Worm (Caenorhabditis elegans) whole organism, mixed stage, embryonic: ENCODE measurements around the gene EGAP2.1.

Source experiments
- M03D4.4 ChIP-seq: sonication (generic microtip); optimal IDR thresholded peaks from 2 replicates; lab custom pipeline; 2017; ENCODE audit warnings: mild to moderate bottlenecking, missing genetic modification characterization, missing compliant biosample characterization
- bed-3 ChIP-seq: fragments of 200-800 bp; sonication (Bioruptor generic); optimal IDR thresholded peaks from 3 replicates; lab custom pipeline; 2018; ENCODE audit warnings: mild to moderate bottlenecking, missing genetic modification characterization, moderate library complexity, missing compliant biosample characterization
- blmp-1 ChIP-seq: fragments of 150-350 bp; optimal IDR thresholded peaks from 2 replicates; lab custom pipeline; 2014; ENCODE audit warnings: missing biosample characterization, missing genetic modification characterization
- ceh-39 ChIP-seq: fragments of 150-350 bp; optimal IDR thresholded peaks from 2 replicates; lab custom pipeline; 2014; ENCODE audit warnings: missing biosample characterization, missing genetic modification characterization
- ceh-83 ChIP-seq: fragments of 200-800 bp; sonication (Bioruptor generic); optimal IDR thresholded peaks from 2 replicates; lab custom pipeline; 2018; ENCODE audit warnings: mild to moderate bottlenecking, missing genetic modification characterization, missing compliant biosample characterization
- ces-1 ChIP-seq: fragments of 150-350 bp; optimal IDR thresholded peaks from 2 replicates; lab custom pipeline; 2014; ENCODE audit warnings: missing biosample characterization, missing genetic modification reagents, missing genetic modification characterization
- cnd-1 ChIP-seq: fragments of 200-800 bp; sonication (Bioruptor generic); optimal IDR thresholded peaks from 2 replicates; lab custom pipeline; 2018; ENCODE audit warnings: mild to moderate bottlenecking, missing genetic modification characterization, missing compliant biosample characterization
- drap-1 ChIP-seq: fragments of 200-800 bp; sonication (Bioruptor generic); optimal IDR thresholded peaks from 3 replicates; lab custom pipeline; 2018; ENCODE audit warnings: mild to moderate bottlenecking, missing genetic modification characterization, missing compliant biosample characterization
- elt-1 ChIP-seq: sonication (generic microtip); optimal IDR thresholded peaks from 2 replicates; lab custom pipeline; 2017; ENCODE audit warnings: missing genetic modification characterization, mild to moderate bottlenecking, missing compliant biosample characterization, antibody characterized with exemption, moderate library complexity, borderline replicate concordance; ENCODE audit not compliant: insufficient read depth
- elt-3 ChIP-seq: fragments of 150-350 bp; optimal IDR thresholded peaks from 2 replicates; lab custom pipeline; 2014; ENCODE audit warnings: missing biosample characterization, missing genetic modification characterization
- flh-1 ChIP-seq: fragments of 200-800 bp; sonication (Bioruptor generic); optimal IDR thresholded peaks from 2 replicates; lab custom pipeline; 2018; ENCODE audit warnings: mild to moderate bottlenecking, missing genetic modification characterization, moderate library complexity, missing compliant biosample characterization
- ham-2 ChIP-seq: fragments of 200-800 bp; sonication (Bioruptor generic); optimal IDR thresholded peaks from 2 replicates; lab custom pipeline; 2018; ENCODE audit warnings: mild to moderate bottlenecking, missing genetic modification characterization, missing compliant biosample characterization
- hlh-1 ChIP-seq: fragments of 150-350 bp; optimal IDR thresholded peaks from 2 replicates; lab custom pipeline; 2014; ENCODE audit warnings: missing biosample characterization, missing genetic modification reagents, missing genetic modification characterization
- lin-13 ChIP-seq: fragments of 150-350 bp; optimal IDR thresholded peaks from 2 replicates; lab custom pipeline; 2014; ENCODE audit warnings: missing biosample characterization, missing genetic modification characterization
- lin-32 ChIP-seq: fragments of 200-800 bp; sonication (Bioruptor generic); optimal IDR thresholded peaks from 2 replicates; lab custom pipeline; 2018; ENCODE audit warnings: mild to moderate bottlenecking, missing genetic modification characterization, missing compliant biosample characterization
- lsy-2 ChIP-seq: fragments of 150-350 bp; optimal IDR thresholded peaks from 2 replicates; lab custom pipeline; 2014; ENCODE audit warnings: missing biosample characterization, missing genetic modification characterization
- mab-5 ChIP-seq: fragments of 150-350 bp; optimal IDR thresholded peaks from 2 replicates; lab custom pipeline; 2014; ENCODE audit warnings: missing biosample characterization, missing genetic modification characterization
- mep-1 ChIP-seq: fragments of 150-350 bp; optimal IDR thresholded peaks from 2 replicates; lab custom pipeline; 2017; ENCODE audit warnings: missing biosample characterization, missing genetic modification reagents, missing genetic modification characterization, inconsistent platforms
- mls-2 ChIP-seq: sonication (generic microtip); optimal IDR thresholded peaks from 2 replicates; lab custom pipeline; 2016; ENCODE audit warnings: mild to moderate bottlenecking, missing genetic modification characterization, moderate library complexity, missing compliant biosample characterization
- nhr-12 ChIP-seq: fragments of 150-350 bp; optimal IDR thresholded peaks from 2 replicates; lab custom pipeline; 2014; ENCODE audit warnings: missing biosample characterization, missing genetic modification characterization
- nhr-2 ChIP-seq: fragments of 150-350 bp; optimal IDR thresholded peaks from 2 replicates; lab custom pipeline; 2014; ENCODE audit warnings: missing biosample characterization, missing genetic modification characterization
- nhr-237 ChIP-seq: fragments of 150-350 bp; optimal IDR thresholded peaks from 2 replicates; lab custom pipeline; 2014; ENCODE audit warnings: missing biosample characterization, missing genetic modification characterization
- nhr-28 ChIP-seq: fragments of 150-350 bp; optimal IDR thresholded peaks from 2 replicates; lab custom pipeline; 2014; ENCODE audit warnings: missing biosample characterization, missing genetic modification characterization
- nhr-76 ChIP-seq: sonication (generic microtip); optimal IDR thresholded peaks from 2 replicates; lab custom pipeline; 2017; ENCODE audit warnings: missing biosample characterization, missing genetic modification characterization
- pha-4 ChIP-seq: fragments of 150-350 bp; optimal IDR thresholded peaks from 2 replicates; lab custom pipeline; 2018; ENCODE audit warnings: missing biosample characterization, missing genetic modification reagents, missing genetic modification characterization
- snpc-4 ChIP-seq: fragments of 150-350 bp; optimal IDR thresholded peaks from 2 replicates; lab custom pipeline; 2014; ENCODE audit warnings: missing biosample characterization, missing genetic modification characterization
- sptf-1 ChIP-seq: sonication (generic microtip); optimal IDR thresholded peaks from 2 replicates; lab custom pipeline; 2017; ENCODE audit warnings: mild to moderate bottlenecking, missing genetic modification characterization, moderate library complexity, missing compliant biosample characterization
- unc-120 ChIP-seq: sonication (generic microtip); optimal IDR thresholded peaks from 2 replicates; lab custom pipeline; 2017; ENCODE audit warnings: missing genetic modification characterization, missing compliant biosample characterization; ENCODE audit not compliant: poor library complexity, severe bottlenecking
- unc-62 ChIP-seq: fragments of 150-350 bp; optimal IDR thresholded peaks from 2 replicates; lab custom pipeline; 2014; ENCODE audit warnings: missing biosample characterization, missing genetic modification reagents, missing genetic modification characterization
- zip-8 ChIP-seq: fragments of 150-350 bp; optimal IDR thresholded peaks from 2 replicates; lab custom pipeline; 2014; ENCODE audit warnings: missing biosample characterization, missing genetic modification characterization
- ztf-11 ChIP-seq: fragments of 150-350 bp; optimal IDR thresholded peaks from 2 replicates; lab custom pipeline; 2014; ENCODE audit warnings: missing biosample characterization, missing genetic modification characterization

The EGAP2.1 gene

ce11 chrII:5231111-5231510 is at the start of gene EGAP2.1:
EGAP2.1 (plus strand) TSS chrII:5231411.
- no peak for TF ChIP-seq lin-32 (GFP tag; lab: Kevin White, UChicago)
- TF ChIP-seq flh-1: no peak
- TF ChIP-seq M03D4.4 (tag; lab: Kevin White, UChicago): peak; percentile 30

ce11 chrII:5181497-5181896 is 49.7 kb upstream of the EGAP2.1 start:
- TF ChIP-seq mep-1 (tag; lab: Kevin White, UChicago) (peak; percentile 55), mls-2 (tag; lab: Kevin White, UChicago) (peak; percentile 57), lsy-2 (tag; lab: Kevin White, UChicago) (peak; percentile 17), mab-5 (tag; lab: Kevin White, UChicago) (no peak), elt-3 (tag; lab: Kevin White, UChicago) (peak; percentile 58), cnd-1 (tag; lab: Kevin White, UChicago) (peak; percentile 64), snpc-4 (tag; lab: Kevin White, UChicago) (no peak), nhr-2 (tag; lab: Kevin White, UChicago) (peak; percentile 75), ces-1 (GFP tag; lab: Kevin White, UChicago) (peak; percentile 71), M03D4.4 (tag; lab: Kevin White, UChicago) (no peak), hlh-1 (tag; lab: Kevin White, UChicago) (peak; percentile 40), nhr-28 (tag; lab: Kevin White, UChicago) (no peak), unc-62 (GFP tag; lab: Kevin White, UChicago) (peak; percentile 75), ceh-83 (GFP tag; lab: Kevin White, UChicago) (no peak), ham-2 (GFP tag; lab: Kevin White, UChicago) (peak; percentile 35), pha-4 (no peak), ceh-39 (tag; lab: Kevin White, UChicago) (no peak), flh-1 (no peak), ztf-11 (tag; lab: Kevin White, UChicago) (peak; percentile 34), unc-120 (tag; lab: Kevin White, UChicago) (peak; percentile 80), bed-3 (GFP tag; lab: Kevin White, UChicago) (no peak), lin-13 (tag; lab: Kevin White, UChicago) (no peak), drap-1 (peak; percentile 71), nhr-12 (tag; lab: Kevin White, UChicago) (no peak), nhr-76 (tag; lab: Kevin White, UChicago) (no peak), sptf-1 (tag; lab: Kevin White, UChicago) (peak; percentile 48), elt-1 (tag; lab: Kevin White, UChicago) (peak; percentile 76), blmp-1 (no peak), zip-8 (tag; lab: Kevin White, UChicago) (no peak)

ce11 chrII:5182451-5182850 is 48.8 kb upstream of the EGAP2.1 start:
- TF ChIP-seq unc-62 (GFP tag; lab: Kevin White, UChicago) (peak; percentile 52), zip-8 (tag; lab: Kevin White, UChicago) (no peak), hlh-1 (tag; lab: Kevin White, UChicago) (peak; percentile 90)

ce11 chrII:5183207-5183606 is 48.0 kb upstream of the EGAP2.1 start:
- TF ChIP-seq unc-120 (tag; lab: Kevin White, UChicago) (no peak), bed-3 (GFP tag; lab: Kevin White, UChicago) (no peak)

ce11 chrII:5184661-5185545 is 46.3 kb upstream of the EGAP2.1 start:
- no peak for TF ChIP-seq nhr-237 (tag; lab: Kevin White, UChicago)
- no peak for TF ChIP-seq elt-3 (tag; lab: Kevin White, UChicago)
- no peak for TF ChIP-seq drap-1
- no peak for TF ChIP-seq bed-3 (GFP tag; lab: Kevin White, UChicago)
- no peak for TF ChIP-seq lsy-2 (tag; lab: Kevin White, UChicago)
- TF ChIP-seq mab-5 (tag; lab: Kevin White, UChicago): no peak
- TF ChIP-seq, all 35 proteins: peak for 0
